Worm (Caenorhabditis elegans): Measurements from ENCODE around the gene T01D3.1.

The T01D3.1 gene

ce11 chrV:13655202-13655764 is 34.4 kb upstream of the T01D3.1 start:
- TF ChIP-seq lin-39 (tag; optimal IDR thresholded peaks at IDR 0.05) (no peak), mbf-1 (tag; optimal IDR thresholded peaks at IDR 0.05) (no peak), sem-4 (tag; optimal IDR thresholded peaks at IDR 0.05) (peak; percentile 90), ztf-4 (tag; optimal IDR thresholded peaks at IDR 0.05) (peak; percentile 69), unc-39 (tag; optimal IDR thresholded peaks at IDR 0.05) (no peak), sma-3 (GFP tag; optimal IDR thresholded peaks at IDR 0.05) (no peak), zag-1 (tag; optimal IDR thresholded peaks at IDR 0.05) (peak; percentile 90), lin-11 (tag; optimal IDR thresholded peaks at IDR 0.05) (no peak), unc-62 (GFP tag; optimal IDR thresholded peaks at IDR 0.05) (no peak), nhr-6 (tag; optimal IDR thresholded peaks at IDR 0.05) (no peak), Y55F3AM.14 (GFP tag; optimal IDR thresholded peaks at IDR 0.05) (peak; percentile 53), nhr-77 (tag; optimal IDR thresholded peaks at IDR 0.05) (no peak), nhr-11 (tag; optimal IDR thresholded peaks at IDR 0.05) (no peak), peb-1 (tag; optimal IDR thresholded peaks at IDR 0.05) (no peak), ZK546.5 (tag; optimal IDR thresholded peaks at IDR 0.05) (no peak), ztf-1 (GFP tag; conservative IDR thresholded peaks at IDR 0.05) (no peak), skn-1 (tag; optimal IDR thresholded peaks at IDR 0.05) (peak; percentile 32), C34F6.9 (tag; optimal IDR thresholded peaks at IDR 0.05) (peak; percentile 88), ceh-16 (tag; optimal IDR thresholded peaks at IDR 0.05) (peak; percentile 40), dmd-4 (tag; optimal IDR thresholded peaks at IDR 0.05) (no peak), gmeb-1 (tag; optimal IDR thresholded peaks at IDR 0.05) (no peak), sma-9 (GFP tag; optimal IDR thresholded peaks at IDR 0.05) (peak; percentile 39), sma-9 (tag; optimal IDR thresholded peaks at IDR 0.05) (no peak), blmp-1 (tag; optimal IDR thresholded peaks at IDR 0.05; ENCODE audit: insufficient read depth) (peak; percentile 90), snpc-4 (tag; optimal IDR thresholded peaks at IDR 0.05) (peak; percentile 52), F13H6.1 (tag; optimal IDR thresholded peaks at IDR 0.05) (peak; percentile 80), ama-1 (optimal IDR thresholded peaks at IDR 0.05) (peak; percentile 76), fos-1 (tag; optimal IDR thresholded peaks at IDR 0.05) (peak; percentile 66), egl-27 (tag; optimal IDR thresholded peaks at IDR 0.05) (peak; percentile 50), nhr-25 (tag; optimal IDR thresholded peaks at IDR 0.05) (peak; percentile 62), lsy-2 (tag; optimal IDR thresholded peaks at IDR 0.05) (peak; percentile 39 to 80), unc-55 (GFP tag; optimal IDR thresholded peaks at IDR 0.05) (peak; percentile 92), nhr-12 (tag; optimal IDR thresholded peaks at IDR 0.05) (no peak), mab-5 (tag; optimal IDR thresholded peaks at IDR 0.05) (peak; percentile 38), crh-2 (tag; optimal IDR thresholded peaks at IDR 0.05) (peak; percentile 93), R02D3.7 (tag; optimal IDR thresholded peaks at IDR 0.05) (no peak), nhr-21 (tag; optimal IDR thresholded peaks at IDR 0.05) (peak; percentile 54), nhr-237 (tag; optimal IDR thresholded peaks at IDR 0.05) (no peak), mdl-1 (tag; optimal IDR thresholded peaks at IDR 0.05) (peak; percentile 48 to 61), nhr-129 (tag; optimal IDR thresholded peaks at IDR 0.05) (peak; percentile 89), ztf-11 (tag; optimal IDR thresholded peaks at IDR 0.05) (no peak), ceh-82 (tag; optimal IDR thresholded peaks at IDR 0.05) (no peak), lin-13 (GFP tag; optimal IDR thresholded peaks at IDR 0.05) (peak; percentile 72)

ce11 chrV:13656346-13657254 is 33.1 kb upstream of the T01D3.1 start:
- peak; percentile 90 for TF ChIP-seq sma-3 (GFP tag; optimal IDR thresholded peaks at IDR 0.05)
- TF ChIP-seq Y55F3AM.14 (GFP tag; optimal IDR thresholded peaks at IDR 0.05): peak; percentile 21
- TF ChIP-seq alr-1 (tag; optimal IDR thresholded peaks at IDR 0.05): peak; percentile 68
- TF ChIP-seq unc-62 (GFP tag; optimal IDR thresholded peaks at IDR 0.05): no peak
- TF ChIP-seq ztf-4 (tag; optimal IDR thresholded peaks at IDR 0.05): peak; percentile 53
- peak; percentile 48 for TF ChIP-seq gmeb-1 (tag; optimal IDR thresholded peaks at IDR 0.05)
- TF ChIP-seq blmp-1 (tag; optimal IDR thresholded peaks at IDR 0.05; ENCODE audit: insufficient read depth): peak; percentile 93
- no peak for TF ChIP-seq elt-3 (tag; optimal IDR thresholded peaks at IDR 0.05)
- no peak for TF ChIP-seq nhr-237 (tag; optimal IDR thresholded peaks at IDR 0.05)
- peak; percentile 85 for TF ChIP-seq sma-9 (GFP tag; optimal IDR thresholded peaks at IDR 0.05)
- no peak for TF ChIP-seq sma-9 (tag; optimal IDR thresholded peaks at IDR 0.05)
- TF ChIP-seq crh-2 (tag; optimal IDR thresholded peaks at IDR 0.05): peak; percentile 65
- no peak for TF ChIP-seq zag-1 (tag; optimal IDR thresholded peaks at IDR 0.05)
- TF ChIP-seq ceh-16 (tag; optimal IDR thresholded peaks at IDR 0.05): no peak
- TF ChIP-seq lsy-2 (tag; optimal IDR thresholded peaks at IDR 0.05): peak in 1 of 2 experiments; percentile 60
- no peak for TF ChIP-seq unc-39 (tag; optimal IDR thresholded peaks at IDR 0.05)
- TF ChIP-seq R02D3.7 (tag; optimal IDR thresholded peaks at IDR 0.05): no peak
- TF ChIP-seq peb-1 (tag; optimal IDR thresholded peaks at IDR 0.05): no peak
- no peak for TF ChIP-seq ztf-11 (tag; optimal IDR thresholded peaks at IDR 0.05)
- TF ChIP-seq ztf-1 (GFP tag; conservative IDR thresholded peaks at IDR 0.05): no peak
- no peak for TF ChIP-seq C34F6.9 (tag; optimal IDR thresholded peaks at IDR 0.05)
- TF ChIP-seq fos-1 (tag; optimal IDR thresholded peaks at IDR 0.05): peak; percentile 89
- TF ChIP-seq lin-11 (tag; optimal IDR thresholded peaks at IDR 0.05): no peak
- TF ChIP-seq nhr-6 (tag; optimal IDR thresholded peaks at IDR 0.05): no peak
- no peak for TF ChIP-seq nhr-10 (tag; optimal IDR thresholded peaks at IDR 0.05)
- peak; percentile 90 for TF ChIP-seq nhr-25 (tag; optimal IDR thresholded peaks at IDR 0.05)
- no peak for TF ChIP-seq nhr-12 (tag; optimal IDR thresholded peaks at IDR 0.05)
- peak; percentile 97 for TF ChIP-seq nhr-21 (tag; optimal IDR thresholded peaks at IDR 0.05)
- no peak for TF ChIP-seq nhr-11 (tag; optimal IDR thresholded peaks at IDR 0.05)
- no peak for TF ChIP-seq nhr-77 (tag; optimal IDR thresholded peaks at IDR 0.05)
- TF ChIP-seq aly-2 (tag; optimal IDR thresholded peaks at IDR 0.05): no peak
